Worm (Caenorhabditis elegans): ENCODE measurements around the gene Y51H7C.10.

ce11 chrII:1381618-1382017 lies 41.9 kb downstream of the Y51H7C.10 start, which contains the start of gene F54D12.9:
- TF ChIP-seq pqm-1 (tag; optimal IDR thresholded peaks at IDR 0.05) (no peak), pha-4 (tag; optimal IDR thresholded peaks at IDR 0.05) (no peak)

Measured in whole organism, late embryonic.